Fruit fly (Drosophila melanogaster) whole organism, embryonic: ENCODE data around the gene CG5828.

Experiments used
- CG3995 ChIP-seq: fragments of 200-800 bp; sonication (Bioruptor generic); optimal IDR thresholded peaks from 3 replicates; lab custom pipeline; 2016; ENCODE audit warnings: missing biosample characterization, missing genetic modification characterization
- CG4424 ChIP-seq: fragments of 200-800 bp; sonication (Bioruptor generic); optimal IDR thresholded peaks from 3 replicates; lab custom pipeline; 2016; ENCODE audit warnings: missing biosample characterization, missing genetic modification characterization
- CG6272 ChIP-seq: fragments of 200-800 bp; sonication (Bioruptor generic); IDR thresholded peaks from 2 replicates; pipeline ENCODE4 v1.3.6; 2022; ENCODE audit warnings: missing biosample characterization, missing genetic modification characterization
- GATAe ChIP-seq: fragments of 200-800 bp; sonication (Bioruptor generic); conservative IDR thresholded peaks from 2 replicates; pipeline ENCODE4 v1.3.6; 2022; ENCODE audit warnings: missing biosample characterization, missing genetic modification characterization
- NC2β ChIP-seq: fragments of 200-800 bp; sonication (Bioruptor generic); optimal IDR thresholded peaks from 2 replicates; lab custom pipeline; 2016; ENCODE audit warnings: missing biosample characterization, missing genetic modification characterization
- NK7.1 ChIP-seq: fragments of 200-800 bp; sonication (Bioruptor generic); optimal IDR thresholded peaks from 3 replicates; lab custom pipeline; 2016; ENCODE audit warnings: missing biosample characterization, missing genetic modification characterization
- az2 ChIP-seq: fragments of 200-800 bp; sonication (Bioruptor generic); optimal IDR thresholded peaks from 3 replicates; lab custom pipeline; 2016; ENCODE audit warnings: missing biosample characterization, missing genetic modification characterization
- ranshi ChIP-seq: fragments of 200-800 bp; sonication (Bioruptor generic); IDR thresholded peaks from 2 replicates; pipeline ENCODE4 v1.3.6; 2022; ENCODE audit warnings: missing biosample characterization, missing genetic modification characterization
- schlank ChIP-seq: fragments of 200-800 bp; sonication (Bioruptor generic); optimal IDR thresholded peaks from 2 replicates; lab custom pipeline; 2018; ENCODE audit warnings: missing biosample characterization, mild to moderate bottlenecking, missing genetic modification characterization

dm6 chr2L:5093772-5094350 lies at the start of gene CG5828:
- TF ChIP-seq az2 (GFP tag; lab: Kevin White, UChicago) (no peak), NK7.1 (GFP tag; lab: Kevin White, UChicago) (no peak), CG4424 (GFP tag; lab: Kevin White, UChicago) (no peak), GATAe (GFP tag; lab: Robert Waterston, UW) (no peak), CG6272 (GFP tag; lab: Robert Waterston, UW) (no peak), schlank (tag; lab: Kevin White, UChicago) (no peak), CG3995 (GFP tag; lab: Kevin White, UChicago) (no peak), NC2β (GFP tag; lab: Kevin White, UChicago) (no peak), ranshi (GFP tag; lab: Robert Waterston, UW) (no peak)
